Fruit fly (Drosophila melanogaster) whole organism, wandering third instar larva: ENCODE results near the gene cmet.

Experiments used
- Dfd ChIP-seq: fragments of >200 bp; optimal IDR thresholded peaks from 2 replicates; lab custom pipeline; 2017; ENCODE audit warnings: missing biosample characterization, missing genetic modification characterization
- woc ChIP-seq: sonication (Bioruptor generic); optimal IDR thresholded peaks from 2 replicates; lab custom pipeline; 2016; ENCODE audit warnings: missing biosample characterization, mild to moderate bottlenecking, missing genetic modification characterization

DNA sequence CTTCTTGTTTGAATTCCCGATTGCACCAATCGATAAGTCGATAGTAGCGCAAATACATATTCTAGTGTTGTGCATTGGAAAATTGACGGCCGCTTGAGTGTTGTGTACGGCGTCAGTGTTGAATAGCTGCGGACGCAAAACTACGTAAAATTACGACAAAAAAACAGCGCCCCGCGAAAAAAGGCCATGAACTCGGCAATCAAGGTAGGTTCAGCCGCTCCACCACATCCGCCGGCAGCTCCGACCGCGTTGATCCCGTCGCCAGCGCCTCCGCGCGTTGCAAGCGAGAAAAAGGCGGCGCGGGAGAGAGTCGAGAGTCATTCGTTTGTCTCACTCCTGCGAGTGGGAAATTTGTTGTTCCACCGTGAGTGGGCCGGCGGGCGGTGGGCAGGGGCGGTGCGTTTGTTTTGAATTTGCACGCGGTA, 9.1 kb upstream of the cmet start, which contains the start of gene CG33695:
- no peak for TF ChIP-seq Dfd
- TF ChIP-seq woc, result no peak
